Worm (Caenorhabditis elegans) whole organism, mixed stage, embryonic: Measurements from ENCODE around the gene ZC21.10.

Experiments
- M03D4.4 ChIP-seq: sonication (generic microtip); optimal IDR thresholded peaks from 2 replicates; lab custom pipeline; 2017; ENCODE audit warnings: mild to moderate bottlenecking, missing genetic modification characterization, missing compliant biosample characterization
- bed-3 ChIP-seq: fragments of 200-800 bp; sonication (Bioruptor generic); optimal IDR thresholded peaks from 3 replicates; lab custom pipeline; 2018; ENCODE audit warnings: mild to moderate bottlenecking, missing genetic modification characterization, moderate library complexity, missing compliant biosample characterization
- ceh-39 ChIP-seq: fragments of 150-350 bp; optimal IDR thresholded peaks from 2 replicates; lab custom pipeline; 2014; ENCODE audit warnings: missing biosample characterization, missing genetic modification characterization
- ceh-43 ChIP-seq: fragments of 200-800 bp; sonication (Bioruptor generic); optimal IDR thresholded peaks from 2 replicates; lab custom pipeline; 2018; ENCODE audit warnings: mild to moderate bottlenecking, missing genetic modification characterization, moderate library complexity, missing compliant biosample characterization
- ces-1 ChIP-seq: fragments of 150-350 bp; optimal IDR thresholded peaks from 2 replicates; lab custom pipeline; 2014; ENCODE audit warnings: missing biosample characterization, missing genetic modification reagents, missing genetic modification characterization
- drap-1 ChIP-seq: fragments of 200-800 bp; sonication (Bioruptor generic); optimal IDR thresholded peaks from 3 replicates; lab custom pipeline; 2018; ENCODE audit warnings: mild to moderate bottlenecking, missing genetic modification characterization, missing compliant biosample characterization
- elt-1 ChIP-seq: sonication (generic microtip); optimal IDR thresholded peaks from 2 replicates; lab custom pipeline; 2017; ENCODE audit warnings: missing genetic modification characterization, mild to moderate bottlenecking, missing compliant biosample characterization, antibody characterized with exemption, moderate library complexity, borderline replicate concordance; ENCODE audit not compliant: insufficient read depth
- elt-3 ChIP-seq: fragments of 150-350 bp; optimal IDR thresholded peaks from 2 replicates; lab custom pipeline; 2014; ENCODE audit warnings: missing biosample characterization, missing genetic modification characterization
- flh-1 ChIP-seq: fragments of 200-800 bp; sonication (Bioruptor generic); optimal IDR thresholded peaks from 2 replicates; lab custom pipeline; 2018; ENCODE audit warnings: mild to moderate bottlenecking, missing genetic modification characterization, moderate library complexity, missing compliant biosample characterization
- ham-2 ChIP-seq: fragments of 200-800 bp; sonication (Bioruptor generic); optimal IDR thresholded peaks from 2 replicates; lab custom pipeline; 2018; ENCODE audit warnings: mild to moderate bottlenecking, missing genetic modification characterization, missing compliant biosample characterization
- hlh-1 ChIP-seq: fragments of 150-350 bp; optimal IDR thresholded peaks from 2 replicates; lab custom pipeline; 2014; ENCODE audit warnings: missing biosample characterization, missing genetic modification reagents, missing genetic modification characterization
- lin-32 ChIP-seq: fragments of 200-800 bp; sonication (Bioruptor generic); optimal IDR thresholded peaks from 2 replicates; lab custom pipeline; 2018; ENCODE audit warnings: mild to moderate bottlenecking, missing genetic modification characterization, missing compliant biosample characterization
- lsy-2 ChIP-seq: fragments of 150-350 bp; optimal IDR thresholded peaks from 2 replicates; lab custom pipeline; 2014; ENCODE audit warnings: missing biosample characterization, missing genetic modification characterization
- mab-5 ChIP-seq: fragments of 150-350 bp; optimal IDR thresholded peaks from 2 replicates; lab custom pipeline; 2014; ENCODE audit warnings: missing biosample characterization, missing genetic modification characterization
- mls-2 ChIP-seq: sonication (generic microtip); optimal IDR thresholded peaks from 2 replicates; lab custom pipeline; 2016; ENCODE audit warnings: mild to moderate bottlenecking, missing genetic modification characterization, moderate library complexity, missing compliant biosample characterization
- nhr-12 ChIP-seq: fragments of 150-350 bp; optimal IDR thresholded peaks from 2 replicates; lab custom pipeline; 2014; ENCODE audit warnings: missing biosample characterization, missing genetic modification characterization
- nhr-2 ChIP-seq: fragments of 150-350 bp; optimal IDR thresholded peaks from 2 replicates; lab custom pipeline; 2014; ENCODE audit warnings: missing biosample characterization, missing genetic modification characterization
- nhr-28 ChIP-seq: fragments of 150-350 bp; optimal IDR thresholded peaks from 2 replicates; lab custom pipeline; 2014; ENCODE audit warnings: missing biosample characterization, missing genetic modification characterization
- nhr-76 ChIP-seq: sonication (generic microtip); optimal IDR thresholded peaks from 2 replicates; lab custom pipeline; 2017; ENCODE audit warnings: missing biosample characterization, missing genetic modification characterization
- pha-4 ChIP-seq: fragments of 150-350 bp; optimal IDR thresholded peaks from 2 replicates; lab custom pipeline; 2018; ENCODE audit warnings: missing biosample characterization, missing genetic modification reagents, missing genetic modification characterization
- sem-2 ChIP-seq: fragments of 200-800 bp; sonication (Bioruptor generic); optimal IDR thresholded peaks from 2 replicates; lab custom pipeline; 2018; ENCODE audit warnings: mild to moderate bottlenecking, missing genetic modification characterization, missing compliant biosample characterization
- snpc-4 ChIP-seq: fragments of 150-350 bp; optimal IDR thresholded peaks from 2 replicates; lab custom pipeline; 2014; ENCODE audit warnings: missing biosample characterization, missing genetic modification characterization
- sptf-1 ChIP-seq: sonication (generic microtip); optimal IDR thresholded peaks from 2 replicates; lab custom pipeline; 2017; ENCODE audit warnings: mild to moderate bottlenecking, missing genetic modification characterization, moderate library complexity, missing compliant biosample characterization
- unc-120 ChIP-seq: sonication (generic microtip); optimal IDR thresholded peaks from 2 replicates; lab custom pipeline; 2017; ENCODE audit warnings: missing genetic modification characterization, missing compliant biosample characterization; ENCODE audit not compliant: poor library complexity, severe bottlenecking
- unc-39 ChIP-seq: fragments of 150-350 bp; optimal IDR thresholded peaks from 2 replicates; lab custom pipeline; 2014; ENCODE audit warnings: missing biosample characterization, missing genetic modification characterization
- unc-62 ChIP-seq: fragments of 150-350 bp; optimal IDR thresholded peaks from 2 replicates; lab custom pipeline; 2014; ENCODE audit warnings: missing biosample characterization, missing genetic modification reagents, missing genetic modification characterization
- zip-8 ChIP-seq: fragments of 150-350 bp; optimal IDR thresholded peaks from 2 replicates; lab custom pipeline; 2014; ENCODE audit warnings: missing biosample characterization, missing genetic modification characterization

Gene ZC21.10

DNA sequence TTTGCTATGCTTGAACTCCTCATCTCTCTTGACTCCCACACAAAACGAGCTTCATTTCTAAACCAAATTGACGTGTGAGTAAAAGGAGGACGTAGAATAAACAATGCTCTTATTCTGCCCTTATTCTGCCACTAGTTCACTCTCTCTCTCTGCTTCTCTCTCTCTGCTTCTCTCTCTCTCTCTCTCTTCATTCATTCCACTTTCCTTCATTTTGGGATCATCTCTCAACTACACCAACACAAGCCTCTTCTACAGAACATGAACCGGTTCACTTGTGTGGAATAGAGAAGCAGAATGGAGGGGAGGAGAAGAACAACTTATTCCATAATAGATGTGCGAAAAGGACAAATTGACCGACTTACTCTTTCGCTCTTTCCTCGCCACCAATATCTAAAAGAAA, 26.5 kb upstream of the ZC21.10 start:
- TF ChIP-seq zip-8 (tag; lab: Kevin White, UChicago) (no peak), sem-2 (GFP tag; lab: Kevin White, UChicago) (no peak), ceh-43 (GFP tag; lab: Kevin White, UChicago) (no peak), unc-39 (tag; lab: Kevin White, UChicago) (no peak), mls-2 (tag; lab: Kevin White, UChicago) (no peak), lsy-2 (tag; lab: Kevin White, UChicago) (no peak), elt-3 (no peak), ceh-39 (tag; lab: Kevin White, UChicago) (no peak), nhr-2 (no peak)

DNA sequence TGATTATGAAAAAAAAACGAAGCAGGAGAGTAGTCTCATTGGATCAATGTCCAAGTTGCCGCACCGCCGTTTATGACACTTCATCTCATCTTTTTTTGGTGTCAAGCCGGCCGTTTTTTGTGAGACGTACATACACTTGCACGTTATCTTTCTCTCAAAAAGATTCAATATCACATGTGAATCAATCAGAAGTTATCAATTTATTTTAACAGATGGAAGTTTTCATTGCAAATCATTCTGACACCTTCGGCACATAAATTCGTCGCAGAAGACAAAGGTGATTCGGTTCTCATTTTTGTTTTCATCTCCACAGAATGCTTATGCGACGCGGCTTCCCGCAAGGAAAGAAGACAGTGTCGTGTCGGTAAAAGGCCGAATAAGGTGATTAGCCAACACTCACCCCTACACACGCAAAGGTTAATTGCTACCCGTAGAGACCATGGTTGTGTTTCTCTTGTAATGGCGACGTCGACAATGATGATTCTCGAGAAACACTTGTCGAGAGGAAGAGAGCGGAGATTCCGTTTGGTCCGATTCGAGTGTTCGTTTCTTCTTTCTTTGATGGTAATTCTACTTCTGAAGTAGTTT, 25.6 kb upstream of the ZC21.10 start:
- no peak for TF ChIP-seq nhr-12 (tag; lab: Kevin White, UChicago)
- no peak for TF ChIP-seq pha-4 (tag; lab: Kevin White, UChicago)
- TF ChIP-seq mab-5 (tag; lab: Kevin White, UChicago), result no peak
- TF ChIP-seq ham-2 (GFP tag; lab: Kevin White, UChicago), result peak; percentile 68
- TF ChIP-seq hlh-1 (tag; lab: Kevin White, UChicago), result no peak
- TF ChIP-seq ces-1 (GFP tag; lab: Kevin White, UChicago), result no peak
- no peak for TF ChIP-seq unc-39 (tag; lab: Kevin White, UChicago)
- TF ChIP-seq nhr-2, result peak; percentile 68
- no peak for TF ChIP-seq bed-3
- TF ChIP-seq zip-8 (tag; lab: Kevin White, UChicago), result no peak
- no peak for TF ChIP-seq flh-1 (GFP tag; lab: Kevin White, UChicago)
- no peak for TF ChIP-seq unc-120 (tag; lab: Kevin White, UChicago)
- TF ChIP-seq lin-32, result no peak
- no peak for TF ChIP-seq unc-62 (GFP tag; lab: Kevin White, UChicago)

DNA sequence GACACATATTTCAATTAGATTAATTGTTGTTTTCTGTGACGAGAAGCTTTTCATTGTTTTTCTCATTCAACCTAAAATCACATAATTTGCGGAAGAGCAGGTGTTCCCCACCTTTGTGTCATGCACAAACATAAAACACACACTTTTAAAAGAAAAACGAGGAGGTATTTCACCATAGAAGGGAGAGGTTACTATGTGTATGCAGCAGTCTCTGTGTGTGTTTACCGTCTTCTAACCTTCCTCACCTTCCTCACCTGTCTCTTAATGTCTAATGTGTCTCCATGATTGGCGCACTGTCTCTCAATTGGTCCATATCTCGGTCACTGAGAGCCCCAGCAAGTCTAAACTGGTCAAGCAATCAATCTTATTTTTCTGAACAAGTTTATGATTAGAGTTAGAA, 23.5 kb upstream of the ZC21.10 start:
- no peak for TF ChIP-seq sptf-1 (tag; lab: Kevin White, UChicago)
- TF ChIP-seq sem-2 (GFP tag; lab: Kevin White, UChicago), result no peak
- peak; percentile 68 for TF ChIP-seq nhr-2
- no peak for TF ChIP-seq zip-8 (tag; lab: Kevin White, UChicago)
- TF ChIP-seq M03D4.4 (tag; lab: Kevin White, UChicago), result no peak
- TF ChIP-seq lin-32, result peak; percentile 72

- no peak for TF ChIP-seq lsy-2 (tag; lab: Kevin White, UChicago)
- no peak for TF ChIP-seq ceh-39 (tag; lab: Kevin White, UChicago)
- TF ChIP-seq bed-3, result no peak
- TF ChIP-seq elt-3, result no peak
- no peak for TF ChIP-seq zip-8 (tag; lab: Kevin White, UChicago)
- no peak for TF ChIP-seq nhr-76 (tag; lab: Kevin White, UChicago)
- TF ChIP-seq snpc-4, result no peak
- TF ChIP-seq sem-2 (GFP tag; lab: Kevin White, UChicago), result no peak
- TF ChIP-seq ces-1 (GFP tag; lab: Kevin White, UChicago), result no peak
- no peak for TF ChIP-seq ceh-43 (GFP tag; lab: Kevin White, UChicago)
- no peak for TF ChIP-seq sptf-1 (tag; lab: Kevin White, UChicago)
- TF ChIP-seq nhr-28 (tag; lab: Kevin White, UChicago), result no peak
- TF ChIP-seq nhr-12 (tag; lab: Kevin White, UChicago), result no peak
Measured at ce11 chrIII:8509218-8509617, 20.7 kb upstream of the ZC21.10 start.

DNA sequence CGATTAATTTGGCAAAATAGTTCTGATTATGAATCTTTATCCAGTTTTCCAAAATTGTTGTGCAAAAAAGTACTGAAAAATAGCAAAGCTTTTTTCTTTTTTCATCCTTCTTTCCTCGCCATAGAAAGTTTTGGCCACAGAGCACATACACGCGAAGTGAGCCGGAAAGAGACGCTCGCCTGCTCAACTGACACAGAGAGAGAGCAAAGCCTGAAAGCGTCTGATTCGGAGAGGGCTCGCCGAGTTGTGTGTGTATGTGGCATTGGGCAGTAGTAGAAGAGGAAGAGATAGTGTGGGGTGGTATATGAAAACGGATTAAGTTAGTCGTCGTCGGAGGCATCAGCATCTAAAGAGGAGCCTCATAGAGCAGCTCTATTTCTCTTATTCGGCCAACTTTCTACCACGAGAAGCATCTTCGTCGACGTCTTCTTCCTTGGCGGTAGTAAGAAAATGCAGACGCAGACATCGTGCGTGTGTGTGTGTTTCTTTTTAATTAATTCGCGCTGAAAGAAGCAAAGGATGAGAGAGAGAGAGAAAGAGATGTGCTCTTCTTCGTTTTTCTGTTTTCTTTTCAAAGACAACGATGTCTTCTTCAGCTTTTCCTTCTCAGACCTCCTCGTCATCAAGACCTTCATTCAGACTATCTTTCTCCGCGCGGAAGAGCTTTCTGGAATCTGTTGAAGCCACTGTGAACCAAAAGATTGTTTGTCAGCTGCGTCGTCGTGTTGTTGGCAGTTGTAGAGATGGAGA, 20.1 kb upstream of the ZC21.10 start:
- peak; percentile 95 for TF ChIP-seq ces-1 (GFP tag; lab: Kevin White, UChicago)
- no peak for TF ChIP-seq drap-1 (GFP tag; lab: Kevin White, UChicago)
- peak; percentile 36 for TF ChIP-seq mls-2 (tag; lab: Kevin White, UChicago)
- no peak for TF ChIP-seq sem-2 (GFP tag; lab: Kevin White, UChicago)
- TF ChIP-seq bed-3, result no peak

ce11 chrIII:8511711-8512110, 18.2 kb upstream of the ZC21.10 start:
- TF ChIP-seq ces-1 (GFP tag; lab: Kevin White, UChicago) (peak; percentile 82), elt-1 (tag; lab: Kevin White, UChicago) (no peak), unc-120 (tag; lab: Kevin White, UChicago) (no peak), zip-8 (tag; lab: Kevin White, UChicago) (no peak)
